Fruit fly (Drosophila melanogaster) Kc167 (cell line): ENCODE results near the gene CG15020.

Source experiments
- Myc ChIP-seq: fragments of >200 bp; optimal IDR thresholded peaks from 2 replicates; lab custom pipeline; 2017; ENCODE audit warnings: missing external identifiers
- Sin3A ChIP-seq: fragments of >200 bp; optimal IDR thresholded peaks from 2 replicates; lab custom pipeline; 2018; ENCODE audit warnings: missing external identifiers
- h ChIP-seq: fragments of >200 bp; optimal IDR thresholded peaks from 3 replicates; lab custom pipeline; 2018; ENCODE audit warnings: missing external identifiers
- insv ChIP-seq: fragments of >200 bp; optimal IDR thresholded peaks from 3 replicates; lab custom pipeline; 2018; ENCODE audit warnings: missing external identifiers
- psq ChIP-seq: fragments of >200 bp; optimal IDR thresholded peaks from 2 replicates; lab custom pipeline; 2017; ENCODE audit warnings: missing external identifiers
- ttk ChIP-seq: sonication (Bioruptor generic); optimal IDR thresholded peaks from 2 replicates; lab custom pipeline; 2017; ENCODE audit warnings: missing external identifiers

Gene CG15020

dm6 chr3L:4406653-4407257, 14.7 kb upstream of the CG15020 start, which contains the start of gene TP53INP:
Gene TP53INP (plus strand): TSS chr3L:4406943.
- TF ChIP-seq psq (lab: Kevin White, UChicago) (no peak), ttk (no peak), Sin3A (no peak), insv (lab: Kevin White, UChicago) (no peak), h (lab: Kevin White, UChicago) (no peak), Myc (lab: Kevin White, UChicago) (no peak)

dm6 chr3L:4407743-4408142, 13.7 kb upstream of the CG15020 start:
- TF ChIP-seq h (lab: Kevin White, UChicago) (no peak), insv (lab: Kevin White, UChicago) (no peak), Sin3A (no peak), psq (lab: Kevin White, UChicago) (no peak), ttk (no peak), Myc (lab: Kevin White, UChicago) (no peak)

dm6 chr3L:4408313-4409133, 12.9 kb upstream of the CG15020 start:
- TF ChIP-seq ttk (no peak), Sin3A (no peak), Myc (lab: Kevin White, UChicago) (no peak), psq (lab: Kevin White, UChicago) (no peak), insv (lab: Kevin White, UChicago) (no peak), h (lab: Kevin White, UChicago) (no peak)

dm6 chr3L:4409134-4409897, 12.1 kb upstream of the CG15020 start:
- TF ChIP-seq ttk (no peak), psq (lab: Kevin White, UChicago) (no peak), Sin3A (no peak)

dm6 chr3L:4409898-4410629, 11.4 kb upstream of the CG15020 start:
- TF ChIP-seq insv (lab: Kevin White, UChicago) (no peak), Myc (lab: Kevin White, UChicago) (no peak), h (lab: Kevin White, UChicago) (no peak), ttk (no peak)

dm6 chr3L:4411025-4411873, 10.2 kb upstream of the CG15020 start:
- no peak for TF ChIP-seq Sin3A
- TF ChIP-seq psq (lab: Kevin White, UChicago) = no peak
- TF ChIP-seq Myc (lab: Kevin White, UChicago) = no peak
- TF ChIP-seq ttk = no peak
- no peak for TF ChIP-seq insv (lab: Kevin White, UChicago)
- no peak for TF ChIP-seq h (lab: Kevin White, UChicago)

- no peak for TF ChIP-seq Myc (lab: Kevin White, UChicago)
- TF ChIP-seq Sin3A = no peak
- no peak for TF ChIP-seq h (lab: Kevin White, UChicago)
- TF ChIP-seq psq (lab: Kevin White, UChicago) = no peak
- no peak for TF ChIP-seq ttk
- TF ChIP-seq insv (lab: Kevin White, UChicago) = no peak
Measured at dm6 chr3L:4411951-4412350, 9.5 kb upstream of the CG15020 start.

- TF ChIP-seq insv (lab: Kevin White, UChicago) (no peak), Sin3A (no peak), ttk (no peak), h (lab: Kevin White, UChicago) (no peak), psq (lab: Kevin White, UChicago) (no peak)
Measured at dm6 chr3L:4412974-4413373, 8.5 kb upstream of the CG15020 start.

dm6 chr3L:4413800-4414446, 7.5 kb upstream of the CG15020 start:
- no peak for TF ChIP-seq Myc (lab: Kevin White, UChicago)
- TF ChIP-seq ttk = no peak
- no peak for TF ChIP-seq Sin3A
- no peak for TF ChIP-seq insv (lab: Kevin White, UChicago)
- TF ChIP-seq h (lab: Kevin White, UChicago) = no peak
- TF ChIP-seq psq (lab: Kevin White, UChicago) = no peak

- TF ChIP-seq h (lab: Kevin White, UChicago) (no peak), insv (lab: Kevin White, UChicago) (no peak), psq (lab: Kevin White, UChicago) (no peak)
Measured at dm6 chr3L:4414579-4414978, 6.9 kb upstream of the CG15020 start.
